Worm (Caenorhabditis elegans) whole organism, late embryonic: ENCODE measurements around the gene C02B8.6.

Source experiments
- C08G9.2 ChIP-seq: sonication (generic microtip); optimal IDR thresholded peaks from 2 replicates; lab custom pipeline; 2016; ENCODE audit warnings: mild to moderate bottlenecking, missing genetic modification characterization, moderate library complexity, missing compliant biosample characterization
- K09A11.1 ChIP-seq: sonication (generic microtip); optimal IDR thresholded peaks from 2 replicates; lab custom pipeline; 2017; ENCODE audit warnings: antibody characterized with exemption, mild to moderate bottlenecking, missing genetic modification characterization, missing compliant biosample characterization; ENCODE audit not compliant: insufficient read depth
- T23F11.4 ChIP-seq: fragments of 200-800 bp; sonication (Bioruptor generic); optimal IDR thresholded peaks from 2 replicates; lab custom pipeline; 2018; ENCODE audit warnings: mild to moderate bottlenecking, missing genetic modification characterization, missing compliant biosample characterization
- ceh-18 ChIP-seq: sonication (generic microtip); optimal IDR thresholded peaks from 2 replicates; lab custom pipeline; 2016; ENCODE audit warnings: missing genetic modification characterization, missing compliant biosample characterization
- ceh-22 ChIP-seq: sonication (generic microtip); optimal IDR thresholded peaks from 2 replicates; lab custom pipeline; 2017; ENCODE audit warnings: missing biosample characterization, missing genetic modification characterization
- ceh-24 ChIP-seq: sonication (generic microtip); optimal IDR thresholded peaks from 2 replicates; lab custom pipeline; 2016; ENCODE audit warnings: mild to moderate bottlenecking, missing genetic modification characterization, missing compliant biosample characterization
- ceh-45 ChIP-seq: fragments of 200-800 bp; sonication (Bioruptor generic); IDR thresholded peaks from 2 replicates; pipeline ENCODE4 v1.3.6; 2022; ENCODE audit warnings: missing genetic modification reagents, missing genetic modification characterization, missing compliant biosample characterization
- ceh-48 ChIP-seq: sonication (generic microtip); optimal IDR thresholded peaks from 2 replicates; lab custom pipeline; 2016; ENCODE audit warnings: missing genetic modification characterization, inconsistent platforms, missing compliant biosample characterization
- che-1 ChIP-seq: sonication (generic microtip); optimal IDR thresholded peaks from 2 replicates; lab custom pipeline; 2016; ENCODE audit warnings: mild to moderate bottlenecking, missing genetic modification characterization, missing compliant biosample characterization
- dmd-4 ChIP-seq: sonication (generic microtip); optimal IDR thresholded peaks from 2 replicates; lab custom pipeline; 2016; ENCODE audit warnings: borderline replicate concordance, missing genetic modification characterization, missing compliant biosample characterization
- elt-2 ChIP-seq: sonication (generic microtip); optimal IDR thresholded peaks from 2 replicates; lab custom pipeline; 2016; ENCODE audit warnings: missing genetic modification reagents, missing genetic modification characterization, missing compliant biosample characterization
- eyg-1 ChIP-seq: sonication (generic microtip); optimal IDR thresholded peaks from 2 replicates; lab custom pipeline; 2016; ENCODE audit warnings: missing genotype, missing genetic modification characterization, missing compliant biosample characterization
- fax-1 ChIP-seq: sonication (generic microtip); optimal IDR thresholded peaks from 2 replicates; lab custom pipeline; 2016; ENCODE audit warnings: missing genotype, missing genetic modification characterization, missing compliant biosample characterization
- gmeb-2 ChIP-seq: sonication (generic microtip); optimal IDR thresholded peaks from 2 replicates; lab custom pipeline; 2016; ENCODE audit warnings: missing genetic modification characterization, inconsistent platforms, missing compliant biosample characterization
- hlh-15 ChIP-seq: sonication (generic microtip); optimal IDR thresholded peaks from 2 replicates; lab custom pipeline; 2016; ENCODE audit warnings: missing genetic modification characterization, missing compliant biosample characterization
- hlh-6 ChIP-seq: sonication (generic microtip); optimal IDR thresholded peaks from 2 replicates; lab custom pipeline; 2016; ENCODE audit warnings: missing genotype, missing genetic modification characterization, missing compliant biosample characterization
- hlh-8 ChIP-seq: sonication (generic microtip); optimal IDR thresholded peaks from 2 replicates; lab custom pipeline; 2016; ENCODE audit warnings: missing genotype, missing genetic modification characterization, missing compliant biosample characterization
- lim-6 ChIP-seq: sonication (generic microtip); optimal IDR thresholded peaks from 2 replicates; lab custom pipeline; 2016; ENCODE audit warnings: missing genetic modification characterization, missing compliant biosample characterization
- lin-11 ChIP-seq: fragments of 200-800 bp; sonication (Bioruptor generic); optimal IDR thresholded peaks from 2 replicates; lab custom pipeline; 2018; ENCODE audit warnings: mild to moderate bottlenecking, missing genetic modification characterization, missing compliant biosample characterization
- madf-2 ChIP-seq: sonication (generic microtip); optimal IDR thresholded peaks from 2 replicates; lab custom pipeline; 2017; ENCODE audit warnings: missing genetic modification characterization, missing compliant biosample characterization
- mec-3 ChIP-seq: sonication (generic microtip); optimal IDR thresholded peaks from 2 replicates; lab custom pipeline; 2016; ENCODE audit warnings: borderline replicate concordance, missing genetic modification characterization, missing compliant biosample characterization
- nhr-232 ChIP-seq: sonication (generic microtip); optimal IDR thresholded peaks from 2 replicates; lab custom pipeline; 2016; ENCODE audit warnings: missing genetic modification characterization, missing compliant biosample characterization
- odd-2 ChIP-seq: sonication (generic microtip); optimal IDR thresholded peaks from 2 replicates; lab custom pipeline; 2017; ENCODE audit warnings: antibody characterized with exemption, mild to moderate bottlenecking, missing genetic modification characterization, missing compliant biosample characterization
- pros-1 ChIP-seq: fragments of 150-350 bp; optimal IDR thresholded peaks from 2 replicates; lab custom pipeline; 2014; ENCODE audit warnings: missing biosample characterization, missing genetic modification reagents, missing genetic modification characterization
- ref-2 ChIP-seq: sonication (generic microtip); optimal IDR thresholded peaks from 2 replicates; lab custom pipeline; 2016; ENCODE audit warnings: missing genetic modification characterization, missing compliant biosample characterization
- sdc-2 ChIP-seq: sonication (generic microtip); optimal IDR thresholded peaks from 2 replicates; lab custom pipeline; 2016; ENCODE audit warnings: missing genotype, missing genetic modification characterization, missing compliant biosample characterization
- syd-9 ChIP-seq: sonication (generic microtip); optimal IDR thresholded peaks from 2 replicates; lab custom pipeline; 2016; ENCODE audit warnings: mild to moderate bottlenecking, missing genetic modification characterization, moderate library complexity, missing compliant biosample characterization
- tbx-7 ChIP-seq: sonication (generic microtip); optimal IDR thresholded peaks from 2 replicates; lab custom pipeline; 2016; ENCODE audit warnings: missing genotype, missing genetic modification characterization, missing compliant biosample characterization
- unc-42 ChIP-seq: sonication (generic microtip); optimal IDR thresholded peaks from 2 replicates; lab custom pipeline; 2016; ENCODE audit warnings: missing genotype, missing genetic modification characterization, missing compliant biosample characterization
- unc-86 ChIP-seq: sonication (generic microtip); optimal IDR thresholded peaks from 2 replicates; lab custom pipeline; 2016; ENCODE audit warnings: missing genetic modification characterization, missing compliant biosample characterization
- ztf-16 ChIP-seq: sonication (generic microtip); optimal IDR thresholded peaks from 2 replicates; lab custom pipeline; 2017; ENCODE audit warnings: missing genetic modification characterization, missing compliant biosample characterization

C02B8.6 gene

DNA sequence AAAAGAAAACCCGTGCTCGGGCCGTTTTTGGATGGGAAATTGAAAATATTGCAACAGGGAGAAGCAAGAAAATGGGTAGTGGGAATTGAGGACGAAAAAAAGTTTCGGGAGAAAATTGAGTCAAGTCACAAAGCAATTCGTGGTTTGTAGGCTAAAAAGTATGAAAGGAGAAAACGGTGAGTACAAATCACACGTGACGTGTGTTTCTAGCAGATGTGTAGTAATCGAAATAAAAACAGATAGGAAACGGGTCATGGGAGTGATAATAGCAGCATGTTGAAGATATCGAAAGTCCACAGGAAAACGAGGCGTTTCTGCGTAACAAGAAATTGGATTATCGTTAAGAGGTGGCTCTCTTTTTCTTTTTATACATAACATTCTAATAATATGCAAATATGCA is 46.2 kb downstream of the C02B8.6 start:
- TF ChIP-seq lim-6 (tag; lab: Kevin White, UChicago) = no peak
- TF ChIP-seq unc-42 = peak; percentile 68
- no peak for TF ChIP-seq tbx-7 (tag; lab: Kevin White, UChicago)
- TF ChIP-seq T23F11.4 (GFP tag; lab: Kevin White, UChicago) = no peak
- no peak for TF ChIP-seq K09A11.1 (tag; lab: Kevin White, UChicago)
- no peak for TF ChIP-seq unc-86 (tag; lab: Kevin White, UChicago)

DNA sequence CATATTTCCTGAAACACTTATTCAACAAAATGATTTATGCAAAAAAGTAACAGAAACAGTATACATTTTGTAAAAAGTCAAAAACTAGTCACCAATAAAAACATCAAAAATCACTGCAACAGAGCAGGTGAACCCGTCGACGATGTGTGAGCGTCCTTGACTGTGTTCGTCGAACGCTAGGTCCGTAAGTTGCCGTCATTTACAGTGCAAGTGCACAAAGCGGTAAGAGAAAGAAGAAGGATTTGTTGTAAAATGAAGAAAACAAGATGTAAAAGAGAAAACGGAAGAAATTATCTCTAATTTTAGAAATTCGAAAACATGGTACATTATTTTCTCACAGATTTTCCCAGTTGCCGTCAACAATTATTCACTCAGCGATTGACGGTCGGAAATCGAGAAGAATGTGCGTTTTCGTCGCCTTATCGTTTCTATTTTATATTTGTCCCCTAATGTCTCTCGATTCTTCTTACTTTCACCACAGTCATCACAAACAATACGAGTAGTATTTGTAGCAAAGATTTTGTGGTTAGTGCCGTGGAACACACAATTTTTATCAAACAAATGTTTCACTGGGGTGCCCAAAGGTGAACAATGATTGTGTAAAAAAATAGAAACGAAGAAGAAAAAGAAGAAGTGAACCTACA is 46.7 kb downstream of the C02B8.6 start:
- TF ChIP-seq syd-9 (tag; lab: Kevin White, UChicago) = no peak
- TF ChIP-seq hlh-6 (tag; lab: Kevin White, UChicago) = no peak
- TF ChIP-seq lin-11 (tag; lab: Kevin White, UChicago) = no peak
- no peak for TF ChIP-seq hlh-8
- TF ChIP-seq eyg-1 (tag; lab: Kevin White, UChicago) = no peak
- TF ChIP-seq pros-1 (tag; lab: Kevin White, UChicago) = no peak
- no peak for TF ChIP-seq madf-2 (tag; lab: Kevin White, UChicago)

DNA sequence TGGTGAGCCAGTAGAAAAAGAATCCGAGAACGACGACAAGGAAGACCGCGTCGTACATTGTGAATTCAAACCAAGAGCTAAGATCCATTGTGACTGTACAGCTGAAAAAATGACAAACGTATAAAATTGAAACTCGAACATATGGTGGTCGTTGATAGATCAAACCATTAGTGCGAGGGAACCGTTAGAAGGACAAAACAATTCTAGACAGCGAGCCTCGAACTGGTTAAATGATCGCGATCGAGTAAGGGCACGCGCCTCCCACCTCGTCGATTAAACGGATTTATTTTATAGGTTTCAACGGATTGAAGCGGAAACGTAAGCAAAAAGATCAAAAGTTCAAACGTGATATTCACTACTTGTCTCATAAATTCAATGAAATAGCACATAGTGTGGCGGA is 47.7 kb downstream of the C02B8.6 start, which contains the start of gene vem-1:
Gene vem-1 (minus strand): TSS at position 101 of the 400 bp plus-strand sequence.
- TF ChIP-seq ref-2 (tag; lab: Kevin White, UChicago) (no peak), ceh-45 (GFP tag; lab: Robert Waterston, UW) (no peak), nhr-232 (tag; lab: Kevin White, UChicago) (no peak), fax-1 (tag; lab: Kevin White, UChicago) (no peak), C08G9.2 (tag; lab: Kevin White, UChicago) (no peak), gmeb-2 (tag; lab: Kevin White, UChicago) (no peak), odd-2 (tag; lab: Kevin White, UChicago) (no peak)

DNA sequence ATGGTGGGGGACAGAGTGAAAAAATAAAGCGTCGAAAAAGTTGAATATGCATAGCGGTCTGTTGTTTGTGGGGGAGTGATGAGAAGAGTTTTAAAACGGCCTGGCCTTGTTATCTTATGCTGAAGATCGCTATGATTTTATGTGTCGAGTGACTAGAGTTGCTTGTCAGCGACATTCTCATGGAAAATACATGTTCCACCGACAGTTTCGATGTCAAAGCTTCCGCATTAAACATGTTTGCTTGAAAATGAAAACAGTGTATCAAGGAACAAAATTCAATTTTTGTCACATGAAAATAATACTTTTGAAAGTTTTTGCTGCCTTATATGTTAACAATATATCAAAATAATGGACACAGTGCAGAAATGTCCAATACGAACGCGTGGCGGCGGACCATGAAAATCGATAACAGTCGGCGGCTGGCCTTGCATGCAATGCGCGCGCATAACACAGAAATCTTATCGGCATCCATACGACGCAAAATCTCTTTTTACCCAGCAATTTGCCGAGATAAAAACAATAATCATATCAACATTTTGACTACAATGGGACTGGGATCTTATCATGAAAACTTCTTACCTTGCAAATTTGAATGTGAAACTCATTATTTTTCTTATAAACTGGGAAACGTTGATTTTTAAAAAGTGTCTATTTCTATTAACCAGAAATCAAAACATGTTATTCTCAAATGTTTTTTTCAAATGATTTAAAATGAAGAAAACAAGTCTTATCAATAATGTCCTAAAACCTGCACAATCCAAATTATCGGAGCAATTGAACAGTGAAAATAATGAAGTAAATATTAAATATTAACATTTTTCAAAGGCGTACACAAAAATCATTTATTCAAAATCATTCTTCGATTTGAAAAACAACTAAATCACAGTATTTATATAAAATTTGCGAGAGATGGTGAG is 49.1 kb downstream of the C02B8.6 start:
- no peak for TF ChIP-seq mec-3 (tag; lab: Kevin White, UChicago)
- peak; percentile 2 for TF ChIP-seq ceh-48 (tag; lab: Kevin White, UChicago)
- TF ChIP-seq elt-2 (tag; lab: Kevin White, UChicago) = peak; percentile 86
- TF ChIP-seq ceh-24 (tag; lab: Kevin White, UChicago) = no peak
- TF ChIP-seq, all 69 proteins: peak for 2

DNA sequence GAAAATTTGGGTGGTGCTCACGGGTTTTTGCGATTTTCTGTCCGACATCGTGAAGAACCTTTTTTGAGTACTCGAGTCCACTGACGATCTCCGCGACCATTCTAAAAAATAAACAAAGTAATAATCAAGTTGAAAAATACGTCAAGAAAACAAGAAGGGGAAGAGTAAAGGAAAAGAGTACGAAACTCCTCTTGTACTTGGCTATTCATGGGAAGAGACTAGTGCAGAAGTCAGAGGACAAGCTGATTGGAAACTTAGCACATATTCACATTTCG is 49.7 kb downstream of the C02B8.6 start, which contains the start of gene dao-3:
Gene dao-3 (minus strand): TSS at position 101 of the 275 bp plus-strand sequence.
- TF ChIP-seq hlh-15 (no peak), che-1 (tag; lab: Kevin White, UChicago) (no peak), sdc-2 (tag; lab: Kevin White, UChicago) (no peak), ceh-22 (tag; lab: Kevin White, UChicago) (no peak)

DNA sequence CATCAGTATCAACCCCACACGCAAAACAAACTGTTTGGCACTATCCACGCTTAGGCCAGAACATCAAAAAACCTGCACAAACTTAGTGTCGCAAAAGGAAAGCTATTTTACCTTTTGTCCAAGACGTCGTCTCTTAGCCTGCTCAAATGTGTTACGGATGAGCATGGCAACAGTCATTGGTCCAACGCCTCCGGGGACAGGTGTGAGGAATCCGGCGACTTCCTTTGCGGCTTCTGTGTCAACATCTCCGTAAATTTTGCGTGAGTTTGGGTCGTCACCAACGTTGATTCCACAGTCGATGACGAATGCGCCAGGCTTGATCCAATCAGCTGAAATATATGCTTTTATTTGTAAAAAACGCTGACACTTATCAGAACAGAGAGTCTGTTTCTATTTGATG is 51.5 kb downstream of the C02B8.6 start:
- TF ChIP-seq ztf-16 (tag; lab: Kevin White, UChicago) = no peak
- TF ChIP-seq ceh-18 (tag; lab: Kevin White, UChicago) = no peak
- no peak for TF ChIP-seq unc-86 (tag; lab: Kevin White, UChicago)
- no peak for TF ChIP-seq dmd-4 (tag; lab: Kevin White, UChicago)
